ENCODE assay signal across 3 worm cellular contexts in genomic region chrII:6726814-6727213, ce11.
A peak's percentile ranks its signal among the peaks of the same experiment; 100 is the strongest.
TF ChIP-seq lines count a peak whose summit lies in the region.

No protein-coding gene starts in this region.

TF ChIP-seq in whole organism, L1 larva, 84 proteins besides CTCF, POLR2A, EP300 and RAD21:
- TF ChIP-seq C04F5.9 (tag; optimal IDR thresholded peaks at IDR 0.05; lab: Kevin White, UChicago), result no peak
- TF ChIP-seq dsc-1 (tag; optimal IDR thresholded peaks at IDR 0.05; lab: Kevin White, UChicago), result peak; percentile 52
- TF ChIP-seq lir-3 (tag; optimal IDR thresholded peaks at IDR 0.05; lab: Kevin White, UChicago; ENCODE audit: poor library complexity), result no peak
- TF ChIP-seq ceh-90 (tag; optimal IDR thresholded peaks at IDR 0.05; lab: Kevin White, UChicago), result no peak
- no peak for TF ChIP-seq skn-1 (tag; optimal IDR thresholded peaks at IDR 0.05; lab: Kevin White, UChicago)
- peak; percentile 32 for TF ChIP-seq lin-14 (GFP tag; optimal IDR thresholded peaks at IDR 0.05; lab: Kevin White, UChicago)

TF ChIP-seq in whole organism, L3 larva, 47 proteins besides CTCF, POLR2A, EP300 and RAD21:
- TF ChIP-seq nhr-23 (tag; optimal IDR thresholded peaks at IDR 0.05; lab: Kevin White, UChicago), result no peak
- peak; percentile 40 for TF ChIP-seq egl-5 (tag; optimal IDR thresholded peaks at IDR 0.05; lab: Kevin White, UChicago)
- no peak for TF ChIP-seq ztf-4 (tag; optimal IDR thresholded peaks at IDR 0.05; lab: Kevin White, UChicago)
- TF ChIP-seq elt-1 (tag; optimal IDR thresholded peaks at IDR 0.05; lab: Kevin White, UChicago), result no peak
- TF ChIP-seq nhr-43 (tag; optimal IDR thresholded peaks at IDR 0.05; lab: Kevin White, UChicago; ENCODE audit: poor library complexity, severe bottlenecking), result no peak
- no peak for TF ChIP-seq nhr-237 (tag; optimal IDR thresholded peaks at IDR 0.05; lab: Kevin White, UChicago)
- no peak for TF ChIP-seq pha-4 (tag; optimal IDR thresholded peaks at IDR 0.05; lab: Kevin White, UChicago)

TF ChIP-seq in whole organism, mixed stage, embryonic, 35 proteins besides CTCF, POLR2A, EP300 and RAD21:
- TF ChIP-seq unc-62 (GFP tag; optimal IDR thresholded peaks at IDR 0.05; lab: Kevin White, UChicago), result peak; percentile 61
- no peak for TF ChIP-seq unc-39 (tag; optimal IDR thresholded peaks at IDR 0.05; lab: Kevin White, UChicago)
- TF ChIP-seq ces-1 (GFP tag; optimal IDR thresholded peaks at IDR 0.05; lab: Kevin White, UChicago), result peak; percentile 11
